Worm (Caenorhabditis elegans) whole organism, mixed stage, embryonic: ENCODE results near the gene F54D5.15.

ENCODE experiments used
- cnd-1 ChIP-seq: fragments of 200-800 bp; sonication (Bioruptor generic); optimal IDR thresholded peaks from 2 replicates; lab custom pipeline; 2018; ENCODE audit warnings: mild to moderate bottlenecking, missing genetic modification characterization, missing compliant biosample characterization
- elt-3 ChIP-seq: fragments of 150-350 bp; optimal IDR thresholded peaks from 2 replicates; lab custom pipeline; 2014; ENCODE audit warnings: missing biosample characterization, missing genetic modification characterization
- lin-13 ChIP-seq: fragments of 150-350 bp; optimal IDR thresholded peaks from 2 replicates; lab custom pipeline; 2014; ENCODE audit warnings: missing biosample characterization, missing genetic modification characterization
- lsy-2 ChIP-seq: fragments of 150-350 bp; optimal IDR thresholded peaks from 2 replicates; lab custom pipeline; 2014; ENCODE audit warnings: missing biosample characterization, missing genetic modification characterization
- nhr-237 ChIP-seq: fragments of 150-350 bp; optimal IDR thresholded peaks from 2 replicates; lab custom pipeline; 2014; ENCODE audit warnings: missing biosample characterization, missing genetic modification characterization
- nhr-28 ChIP-seq: fragments of 150-350 bp; optimal IDR thresholded peaks from 2 replicates; lab custom pipeline; 2014; ENCODE audit warnings: missing biosample characterization, missing genetic modification characterization
- sem-2 ChIP-seq: fragments of 200-800 bp; sonication (Bioruptor generic); optimal IDR thresholded peaks from 2 replicates; lab custom pipeline; 2018; ENCODE audit warnings: mild to moderate bottlenecking, missing genetic modification characterization, missing compliant biosample characterization
- sptf-1 ChIP-seq: sonication (generic microtip); optimal IDR thresholded peaks from 2 replicates; lab custom pipeline; 2017; ENCODE audit warnings: mild to moderate bottlenecking, missing genetic modification characterization, moderate library complexity, missing compliant biosample characterization
- unc-39 ChIP-seq: fragments of 150-350 bp; optimal IDR thresholded peaks from 2 replicates; lab custom pipeline; 2014; ENCODE audit warnings: missing biosample characterization, missing genetic modification characterization
- unc-62 ChIP-seq: fragments of 150-350 bp; optimal IDR thresholded peaks from 2 replicates; lab custom pipeline; 2014; ENCODE audit warnings: missing biosample characterization, missing genetic modification reagents, missing genetic modification characterization
- ztf-11 ChIP-seq: fragments of 150-350 bp; optimal IDR thresholded peaks from 2 replicates; lab custom pipeline; 2014; ENCODE audit warnings: missing biosample characterization, missing genetic modification characterization

DNA sequence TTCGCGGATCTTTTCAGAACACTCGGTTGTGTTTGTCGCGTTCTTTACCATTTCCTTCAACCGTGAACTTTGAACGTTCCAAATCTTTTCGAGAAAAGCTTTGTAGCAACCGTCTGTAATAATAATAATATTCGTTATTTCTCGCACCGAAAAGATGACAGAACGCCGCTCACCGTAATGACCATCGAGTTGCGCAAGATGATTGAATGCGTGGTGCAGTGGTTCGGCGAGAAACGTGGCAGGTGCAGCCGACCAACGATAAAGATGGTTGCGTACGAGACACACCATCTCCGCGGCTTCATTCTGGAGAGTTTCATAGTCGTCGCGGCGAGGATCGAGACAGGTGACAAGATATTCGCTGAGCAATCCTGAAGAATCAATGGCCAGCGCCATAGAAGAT is 21.1 kb downstream of the F54D5.15 start:
- TF ChIP-seq lsy-2 (no peak), nhr-237 (no peak), ztf-11 (tag; lab: Kevin White, UChicago) (no peak), elt-3 (tag; lab: Kevin White, UChicago) (no peak), sptf-1 (tag; lab: Kevin White, UChicago) (no peak), nhr-28 (tag; lab: Kevin White, UChicago) (no peak), lin-13 (no peak), unc-62 (no peak), unc-39 (tag; lab: Kevin White, UChicago) (no peak), cnd-1 (tag; lab: Kevin White, UChicago) (peak; percentile 56), sem-2 (no peak)
